Worm (Caenorhabditis elegans) whole organism, midembryonic: ENCODE data around the gene BE10.4.

Experiments used
- T22C8.4 ChIP-seq: fragments of 200-800 bp; sonication (Bioruptor generic); IDR thresholded peaks from 2 replicates; pipeline ENCODE4 v1.3.6; 2022; ENCODE audit warnings: missing genetic modification characterization, missing compliant biosample characterization
- cog-1 ChIP-seq: sonication (generic microtip); optimal IDR thresholded peaks from 2 replicates; lab custom pipeline; 2016; ENCODE audit warnings: missing genetic modification characterization, missing compliant biosample characterization
- flt-1 ChIP-seq: fragments of 200-800 bp; sonication (Bioruptor generic); IDR thresholded peaks from 2 replicates; pipeline ENCODE4 v1.3.6; 2022; ENCODE audit warnings: missing genetic modification characterization, missing compliant biosample characterization
- klf-2 ChIP-seq: fragments of 200-800 bp; sonication (Bioruptor generic); conservative IDR thresholded peaks from 2 replicates; pipeline ENCODE4 v1.3.6; 2022; ENCODE audit warnings: missing genetic modification reagents, missing genetic modification characterization, missing compliant biosample characterization
- med-1 ChIP-seq: sonication (generic microtip); optimal IDR thresholded peaks from 2 replicates; lab custom pipeline; 2017; ENCODE audit warnings: missing genetic modification characterization, mild to moderate bottlenecking, missing compliant biosample characterization, antibody characterized with exemption, missing genetic modification reagents; ENCODE audit not compliant: insufficient read depth
- ref-1 ChIP-seq: fragments of 200-800 bp; sonication (Bioruptor generic); conservative IDR thresholded peaks from 2 replicates; pipeline ENCODE4 v1.3.6; 2022; ENCODE audit warnings: missing genetic modification reagents, missing genetic modification characterization, missing compliant biosample characterization
- tab-1 ChIP-seq: fragments of 200-800 bp; sonication (Bioruptor generic); IDR thresholded peaks from 2 replicates; pipeline ENCODE4 v1.3.6; 2022; ENCODE audit warnings: missing genetic modification characterization, missing compliant biosample characterization
- ztf-23 ChIP-seq: fragments of 200-800 bp; sonication (Bioruptor generic); IDR thresholded peaks from 2 replicates; pipeline ENCODE4 v1.3.6; 2022; ENCODE audit warnings: missing genetic modification reagents, missing genetic modification characterization, missing compliant biosample characterization
- ztf-29 ChIP-seq: fragments of 200-800 bp; sonication (Bioruptor generic); IDR thresholded peaks from 2 replicates; pipeline ENCODE4 v1.3.6; 2022; ENCODE audit warnings: missing genetic modification reagents, missing genetic modification characterization, missing compliant biosample characterization

The BE10.4 gene

ce11 chrIII:12813193-12813592 is at the start of gene BE10.4:
TSS of gene BE10.4 (plus strand) at chrIII:12813493.
- TF ChIP-seq tab-1 (GFP tag; lab: Robert Waterston, UW) (no peak), ref-1 (GFP tag; lab: Robert Waterston, UW) (no peak), T22C8.4 (GFP tag; lab: Robert Waterston, UW) (no peak), ztf-23 (no peak), cog-1 (tag; lab: Kevin White, UChicago) (no peak), ztf-29 (no peak), flt-1 (GFP tag; lab: Robert Waterston, UW) (no peak), klf-2 (no peak), med-1 (no peak)

DNA sequence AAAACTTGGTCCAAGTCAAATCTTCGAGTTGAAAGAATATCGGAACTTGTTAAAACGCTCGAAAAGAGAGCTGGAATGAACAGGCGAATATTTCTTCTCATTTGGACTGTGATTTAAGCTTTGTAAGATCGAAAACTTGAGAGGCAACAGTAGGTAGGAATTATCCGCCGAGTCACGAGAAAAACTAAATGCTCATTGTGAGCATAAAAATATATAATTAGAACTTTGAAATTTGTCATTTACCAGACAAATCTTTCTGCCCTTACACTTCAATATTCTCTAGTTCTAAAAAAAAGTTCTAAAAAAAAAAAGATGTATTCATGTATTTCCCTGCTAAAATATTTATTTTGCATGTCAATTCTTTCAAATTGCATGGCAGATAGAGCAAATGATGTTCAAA is 49.1 kb upstream of the BE10.4 start, which contains the start of the genes irld-19 and irld-61:
TSS of gene irld-19 (minus strand) at position 101 of the 400 bp plus-strand sequence.
TSS of gene irld-61 (plus strand) at position 313 of the 400 bp plus-strand sequence.
- no peak for TF ChIP-seq flt-1 (GFP tag; lab: Robert Waterston, UW)
- no peak for TF ChIP-seq cog-1 (tag; lab: Kevin White, UChicago)
- no peak for TF ChIP-seq tab-1 (GFP tag; lab: Robert Waterston, UW)
- TF ChIP-seq ref-1 (GFP tag; lab: Robert Waterston, UW) = no peak
- no peak for TF ChIP-seq T22C8.4 (GFP tag; lab: Robert Waterston, UW)
- no peak for TF ChIP-seq ztf-29
- no peak for TF ChIP-seq ztf-23
- TF ChIP-seq klf-2 = no peak
- no peak for TF ChIP-seq med-1

ce11 chrIII:12773753-12774152 is 39.5 kb upstream of the BE10.4 start:
- TF ChIP-seq cog-1 (tag; lab: Kevin White, UChicago) = no peak
- TF ChIP-seq med-1 = no peak
- no peak for TF ChIP-seq klf-2
- TF ChIP-seq ref-1 (GFP tag; lab: Robert Waterston, UW) = no peak
- no peak for TF ChIP-seq tab-1 (GFP tag; lab: Robert Waterston, UW)
- TF ChIP-seq flt-1 (GFP tag; lab: Robert Waterston, UW) = no peak
- no peak for TF ChIP-seq ztf-23
- TF ChIP-seq T22C8.4 (GFP tag; lab: Robert Waterston, UW) = no peak
- TF ChIP-seq ztf-29 = no peak

DNA sequence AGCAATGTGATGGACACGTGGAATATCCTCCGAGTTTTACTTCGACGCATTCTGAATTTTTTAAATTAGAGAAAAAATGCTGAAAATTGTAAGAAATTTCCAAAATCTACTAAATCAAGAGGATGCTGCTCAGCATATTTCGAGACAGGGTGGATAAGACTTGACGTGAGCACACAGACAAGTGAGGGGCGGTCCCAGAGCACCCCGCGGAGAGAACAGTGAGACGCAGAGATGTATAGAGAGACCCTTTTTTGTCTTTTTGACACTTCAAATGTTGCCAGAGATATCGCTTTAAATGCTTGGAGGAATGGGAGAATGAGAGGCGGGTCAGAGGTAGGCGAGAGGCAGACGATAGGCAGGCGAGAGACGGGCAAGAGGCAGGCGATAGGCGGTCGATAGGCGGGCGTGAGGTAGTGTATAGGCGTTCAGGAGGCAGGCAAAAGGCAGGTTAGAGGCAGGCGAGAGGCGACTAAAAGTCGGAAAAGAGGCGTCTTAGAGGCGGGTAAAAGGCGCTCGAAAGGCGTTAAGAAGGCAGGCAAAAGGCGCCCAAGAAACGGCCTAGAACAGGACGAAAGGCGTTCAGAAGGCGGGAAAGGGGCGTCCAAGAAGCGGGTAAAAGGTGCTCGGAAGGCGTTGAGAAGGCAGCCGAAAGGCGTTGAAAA is 33.5 kb upstream of the BE10.4 start, which contains the start of gene gab-1:
TSS of gene gab-1 (minus strand) at position 51 of the 662 bp plus-strand sequence.
- TF ChIP-seq ztf-29 (no peak), med-1 (no peak), tab-1 (GFP tag; lab: Robert Waterston, UW) (no peak), ref-1 (GFP tag; lab: Robert Waterston, UW) (no peak), flt-1 (GFP tag; lab: Robert Waterston, UW) (no peak), cog-1 (tag; lab: Kevin White, UChicago) (no peak), klf-2 (no peak), ztf-23 (no peak), T22C8.4 (GFP tag; lab: Robert Waterston, UW) (no peak)

DNA sequence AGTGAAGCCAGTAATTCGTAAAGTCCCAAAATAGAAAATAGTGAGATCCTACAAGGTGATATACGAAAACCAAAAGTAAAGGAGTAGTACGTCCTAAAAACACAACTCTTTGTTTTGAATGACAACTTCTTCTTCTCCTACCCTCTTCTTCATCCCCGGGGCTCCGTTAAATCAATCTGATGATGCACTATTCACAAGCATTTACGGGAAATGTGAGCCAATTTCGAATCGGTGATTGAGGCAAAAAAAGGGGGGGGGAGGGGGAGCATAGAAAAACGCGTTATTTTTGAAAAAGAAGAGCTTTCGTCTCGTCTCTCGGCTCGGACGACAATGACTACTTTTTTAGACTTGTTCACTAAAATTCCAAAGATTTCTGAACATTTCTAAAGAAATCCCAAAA is 29.4 kb upstream of the BE10.4 start:
- no peak for TF ChIP-seq ztf-29
- TF ChIP-seq cog-1 (tag; lab: Kevin White, UChicago) = no peak
- no peak for TF ChIP-seq ztf-23
- TF ChIP-seq tab-1 (GFP tag; lab: Robert Waterston, UW) = no peak
- no peak for TF ChIP-seq ref-1 (GFP tag; lab: Robert Waterston, UW)
- TF ChIP-seq flt-1 (GFP tag; lab: Robert Waterston, UW) = no peak
- no peak for TF ChIP-seq klf-2
- no peak for TF ChIP-seq med-1
- TF ChIP-seq T22C8.4 (GFP tag; lab: Robert Waterston, UW) = no peak

ce11 chrIII:12784854-12785253 is 28.4 kb upstream of the BE10.4 start, which contains the start of gene lgc-37:
TSS of gene lgc-37 (plus strand) at chrIII:12785154.
- TF ChIP-seq flt-1 (GFP tag; lab: Robert Waterston, UW) (no peak), cog-1 (tag; lab: Kevin White, UChicago) (no peak), ref-1 (GFP tag; lab: Robert Waterston, UW) (no peak), T22C8.4 (GFP tag; lab: Robert Waterston, UW) (no peak), tab-1 (GFP tag; lab: Robert Waterston, UW) (no peak), ztf-23 (no peak), klf-2 (no peak), ztf-29 (no peak), med-1 (no peak)

DNA sequence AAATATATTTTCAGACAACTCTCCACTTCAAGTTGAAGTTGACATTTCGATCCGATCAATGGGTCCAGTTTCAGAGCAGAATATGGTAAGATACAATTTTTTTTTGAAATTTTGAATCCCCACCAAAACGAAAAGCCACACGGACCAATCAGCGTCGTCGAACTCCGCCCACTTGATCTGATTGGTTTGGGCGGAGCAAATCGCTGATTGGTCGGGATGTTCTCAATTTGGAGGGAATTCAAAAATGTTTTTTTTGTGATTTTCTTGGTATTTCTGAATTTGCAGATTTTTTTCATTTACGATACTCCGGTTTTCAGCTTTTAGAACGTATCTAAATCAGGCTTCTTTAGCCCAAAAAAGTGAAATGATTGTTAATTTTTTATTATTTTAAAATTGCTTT is 27.9 kb upstream of the BE10.4 start:
- TF ChIP-seq med-1 = no peak

DNA sequence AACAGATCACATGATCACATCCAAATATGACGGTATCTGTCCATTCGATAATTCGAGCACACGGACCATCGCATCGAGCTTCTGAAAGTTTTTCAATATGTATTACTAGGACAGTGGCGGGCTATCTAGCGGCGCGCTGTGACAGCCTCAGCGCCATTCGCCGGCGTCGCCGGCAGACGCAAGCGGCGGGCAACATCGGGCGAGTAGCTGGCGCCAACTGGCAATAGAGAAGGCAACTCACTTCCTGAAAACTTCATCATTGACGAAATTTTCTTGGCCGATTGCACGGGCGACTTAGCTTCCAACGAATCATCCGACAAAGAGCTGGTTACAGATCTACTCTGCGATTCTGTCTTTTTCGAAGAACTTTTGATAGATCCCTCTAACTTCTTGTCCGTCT is 25.1 kb upstream of the BE10.4 start:
- no peak for TF ChIP-seq flt-1 (GFP tag; lab: Robert Waterston, UW)
- TF ChIP-seq ztf-23 = no peak
- TF ChIP-seq ref-1 (GFP tag; lab: Robert Waterston, UW) = no peak
- TF ChIP-seq tab-1 (GFP tag; lab: Robert Waterston, UW) = no peak
- TF ChIP-seq med-1 = no peak
- TF ChIP-seq ztf-29 = no peak
- no peak for TF ChIP-seq klf-2
- TF ChIP-seq cog-1 (tag; lab: Kevin White, UChicago) = no peak
- no peak for TF ChIP-seq T22C8.4 (GFP tag; lab: Robert Waterston, UW)

DNA sequence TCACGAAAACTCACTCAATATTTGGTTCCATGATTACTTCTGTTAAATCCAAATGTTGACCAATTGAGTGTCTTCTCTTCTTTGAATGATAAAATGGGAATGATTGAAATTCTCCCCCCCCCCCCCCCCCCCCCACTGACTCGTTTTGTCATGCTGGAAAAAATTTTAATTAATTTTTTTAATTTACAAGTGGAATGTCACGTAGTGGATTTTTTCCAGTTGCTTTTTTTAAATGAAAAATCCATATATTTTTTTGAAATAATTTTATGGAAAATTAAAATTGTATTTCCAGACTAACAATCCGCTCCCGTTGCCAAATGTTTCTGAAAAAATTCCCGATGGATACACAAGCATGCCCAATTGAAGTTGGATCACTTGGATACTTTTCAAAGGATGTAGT is 23.9 kb upstream of the BE10.4 start, which contains the start of gene BE10.1:
TSS of gene BE10.1 (minus strand) at position 101 of the 400 bp plus-strand sequence.
- TF ChIP-seq T22C8.4 (GFP tag; lab: Robert Waterston, UW) (no peak), klf-2 (no peak), flt-1 (GFP tag; lab: Robert Waterston, UW) (no peak), ref-1 (GFP tag; lab: Robert Waterston, UW) (no peak), med-1 (no peak), cog-1 (tag; lab: Kevin White, UChicago) (no peak), ztf-23 (no peak), tab-1 (GFP tag; lab: Robert Waterston, UW) (no peak), ztf-29 (no peak)

- TF ChIP-seq ref-1 (GFP tag; lab: Robert Waterston, UW) (no peak), cog-1 (tag; lab: Kevin White, UChicago) (no peak), ztf-23 (no peak), klf-2 (no peak), tab-1 (GFP tag; lab: Robert Waterston, UW) (no peak), T22C8.4 (GFP tag; lab: Robert Waterston, UW) (peak; percentile 81)
Measured at ce11 chrIII:12794200-12794599, 19.1 kb upstream of the BE10.4 start.
